Fruit fly (Drosophila melanogaster): ENCODE results near the gene CG13775.

Gene CG13775

DNA sequence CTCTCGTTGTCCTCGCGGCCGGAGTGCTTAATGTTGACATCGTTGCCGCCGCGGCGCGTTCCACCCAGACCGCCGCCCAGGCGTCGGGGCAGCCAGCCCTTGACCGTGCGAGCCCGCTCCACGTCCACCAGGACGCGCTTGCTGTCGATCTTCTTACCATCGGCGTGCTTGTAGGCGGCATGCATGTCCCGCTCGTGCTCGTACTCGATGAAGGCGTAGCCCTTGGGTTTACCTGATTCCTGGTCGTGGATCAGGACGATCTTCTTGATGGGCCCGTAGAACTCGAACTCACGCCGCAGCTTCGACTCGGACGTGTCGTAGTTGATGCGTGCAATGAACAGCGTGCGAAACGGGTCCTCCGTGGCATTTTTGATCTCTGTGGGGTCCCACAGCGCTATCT is 14.1 kb upstream of the CG13775 start:
- no peak for TF ChIP-seq Dfd (GFP tag; optimal IDR thresholded peaks at IDR 0.05)
- no peak for TF ChIP-seq sage (GFP tag; optimal IDR thresholded peaks at IDR 0.05)
- no peak for TF ChIP-seq OdsH (GFP tag; optimal IDR thresholded peaks at IDR 0.05)
- no peak for TF ChIP-seq woc (GFP tag; optimal IDR thresholded peaks at IDR 0.05)
- TF ChIP-seq GATAd (GFP tag; optimal IDR thresholded peaks at IDR 0.05) = no peak
- TF ChIP-seq CrebA (GFP tag; optimal IDR thresholded peaks at IDR 0.05; ENCODE audit: borderline replicate concordance) = no peak
- no peak for TF ChIP-seq N (GFP tag; optimal IDR thresholded peaks at IDR 0.05)
- no peak for TF ChIP-seq usp (GFP tag; optimal IDR thresholded peaks at IDR 0.05)
- TF ChIP-seq tai (GFP tag; optimal IDR thresholded peaks at IDR 0.05) = no peak
- no peak for TF ChIP-seq Vsx2 (GFP tag; optimal IDR thresholded peaks at IDR 0.05; ENCODE audit: partially characterized antibody)
- TF ChIP-seq Abd-B (GFP tag; optimal IDR thresholded peaks at IDR 0.05) = no peak
- TF ChIP-seq rgr (GFP tag; optimal IDR thresholded peaks at IDR 0.05) = no peak

DNA sequence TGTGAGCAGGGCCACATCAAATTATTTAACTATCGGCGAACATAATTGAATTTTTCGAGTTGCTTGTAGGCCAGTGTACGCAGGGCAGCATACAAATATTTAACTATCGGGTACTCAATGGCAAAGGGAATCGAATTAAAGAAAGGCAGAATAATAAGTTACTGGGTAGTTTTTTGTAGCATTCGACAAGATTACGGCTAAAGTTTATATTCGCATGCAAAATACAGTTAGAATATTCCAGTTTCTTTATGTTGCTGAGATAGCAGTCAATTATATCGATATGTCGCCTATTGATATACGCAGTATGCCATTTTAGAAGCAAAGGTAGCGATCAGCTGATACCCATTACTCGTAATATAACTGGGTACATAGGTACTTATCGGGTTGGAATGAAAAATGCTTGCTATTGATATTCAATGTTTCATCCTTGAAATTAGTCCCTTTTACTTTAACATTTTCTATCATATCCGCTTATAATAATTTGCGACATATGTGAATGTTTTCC is 11.3 kb upstream of the CG13775 start:
- TF ChIP-seq Dif (GFP tag; optimal IDR thresholded peaks at IDR 0.05; ENCODE audit: partially characterized antibody) (no peak), lola (GFP tag; optimal IDR thresholded peaks at IDR 0.05) (no peak), fru (GFP tag; optimal IDR thresholded peaks at IDR 0.05) (peak; percentile 53), ey (GFP tag; optimal IDR thresholded peaks at IDR 0.05) (peak; percentile 23), N (GFP tag; optimal IDR thresholded peaks at IDR 0.05) (no peak), usp (GFP tag; optimal IDR thresholded peaks at IDR 0.05) (no peak), foxo (GFP tag; optimal IDR thresholded peaks at IDR 0.05) (peak in 1 of 2 experiments; percentile 47), GATAd (GFP tag; optimal IDR thresholded peaks at IDR 0.05) (no peak), CG32264 (GFP tag; optimal IDR thresholded peaks at IDR 0.05) (peak; percentile 7), brk (GFP tag; optimal IDR thresholded peaks at IDR 0.05) (no peak), Sp1 (GFP tag; optimal IDR thresholded peaks at IDR 0.05) (peak; percentile 32), pan (optimal IDR thresholded peaks at IDR 0.05) (no peak), sage (GFP tag; optimal IDR thresholded peaks at IDR 0.05) (no peak), Abd-B (GFP tag; optimal IDR thresholded peaks at IDR 0.05) (no peak), Mio (GFP tag; optimal IDR thresholded peaks at IDR 0.05) (no peak), Dfd (GFP tag; optimal IDR thresholded peaks at IDR 0.05) (no peak), Rel (GFP tag; optimal IDR thresholded peaks at IDR 0.05) (no peak), Rel (tag; optimal IDR thresholded peaks at IDR 0.05) (no peak), Vsx2 (GFP tag; optimal IDR thresholded peaks at IDR 0.05; ENCODE audit: partially characterized antibody) (no peak), jim (GFP tag; optimal IDR thresholded peaks at IDR 0.05) (no peak), woc (GFP tag; optimal IDR thresholded peaks at IDR 0.05) (peak; percentile 82), Hr83 (GFP tag; optimal IDR thresholded peaks at IDR 0.05; ENCODE audit: poor library complexity, severe bottlenecking) (peak; percentile 39), tai (GFP tag; optimal IDR thresholded peaks at IDR 0.05) (no peak), sv (GFP tag; optimal IDR thresholded peaks at IDR 0.05) (peak; percentile 13), br (GFP tag; optimal IDR thresholded peaks at IDR 0.05) (no peak), h (GFP tag; optimal IDR thresholded peaks at IDR 0.05) (peak; percentile 76), dsf (GFP tag; optimal IDR thresholded peaks at IDR 0.05; ENCODE audit: borderline replicate concordance) (no peak), HLH106 (tag; optimal IDR thresholded peaks at IDR 0.05) (no peak), Hr78 (GFP tag; optimal IDR thresholded peaks at IDR 0.05) (no peak), Hnf4 (GFP tag; optimal IDR thresholded peaks at IDR 0.05) (no peak), dl (GFP tag; optimal IDR thresholded peaks at IDR 0.05; ENCODE audit: insufficient read depth in 1 of 2, partially characterized antibody in 2 of 2) (no peak), dmrt93B (GFP tag; optimal IDR thresholded peaks at IDR 0.05) (no peak), CG9705 (GFP tag; optimal IDR thresholded peaks at IDR 0.05) (no peak), rgr (GFP tag; optimal IDR thresholded peaks at IDR 0.05) (peak; percentile 56), CrebA (GFP tag; optimal IDR thresholded peaks at IDR 0.05; ENCODE audit: borderline replicate concordance) (no peak), OdsH (GFP tag; optimal IDR thresholded peaks at IDR 0.05) (peak; percentile 44), Jra (GFP tag; optimal IDR thresholded peaks at IDR 0.05) (no peak), psq (GFP tag; optimal IDR thresholded peaks at IDR 0.05) (peak; percentile 11), Myc (optimal IDR thresholded peaks at IDR 0.05) (no peak)

Data from whole organism, wandering third instar larva.